Worm (Caenorhabditis elegans) whole organism, mixed stage, embryonic: Measurements from ENCODE around the gene C17C3.11.
A peak's percentile ranks its signal among the peaks of the same experiment; 100 is the strongest.

Experiments used
- bed-3 ChIP-seq: fragments of 200-800 bp; sonication (Bioruptor generic); optimal IDR thresholded peaks from 3 replicates; lab custom pipeline; 2018; ENCODE audit warnings: mild to moderate bottlenecking, missing genetic modification characterization, moderate library complexity, missing compliant biosample characterization
- blmp-1 ChIP-seq: fragments of 150-350 bp; optimal IDR thresholded peaks from 2 replicates; lab custom pipeline; 2014; ENCODE audit warnings: missing biosample characterization, missing genetic modification characterization
- ceh-39 ChIP-seq: fragments of 150-350 bp; optimal IDR thresholded peaks from 2 replicates; lab custom pipeline; 2014; ENCODE audit warnings: missing biosample characterization, missing genetic modification characterization
- ceh-43 ChIP-seq: fragments of 200-800 bp; sonication (Bioruptor generic); optimal IDR thresholded peaks from 2 replicates; lab custom pipeline; 2018; ENCODE audit warnings: mild to moderate bottlenecking, missing genetic modification characterization, moderate library complexity, missing compliant biosample characterization
- ceh-83 ChIP-seq: fragments of 200-800 bp; sonication (Bioruptor generic); optimal IDR thresholded peaks from 2 replicates; lab custom pipeline; 2018; ENCODE audit warnings: mild to moderate bottlenecking, missing genetic modification characterization, missing compliant biosample characterization
- ces-1 ChIP-seq: fragments of 150-350 bp; optimal IDR thresholded peaks from 2 replicates; lab custom pipeline; 2014; ENCODE audit warnings: missing biosample characterization, missing genetic modification reagents, missing genetic modification characterization
- cnd-1 ChIP-seq: fragments of 200-800 bp; sonication (Bioruptor generic); optimal IDR thresholded peaks from 2 replicates; lab custom pipeline; 2018; ENCODE audit warnings: mild to moderate bottlenecking, missing genetic modification characterization, missing compliant biosample characterization
- drap-1 ChIP-seq: fragments of 200-800 bp; sonication (Bioruptor generic); optimal IDR thresholded peaks from 3 replicates; lab custom pipeline; 2018; ENCODE audit warnings: mild to moderate bottlenecking, missing genetic modification characterization, missing compliant biosample characterization
- elt-3 ChIP-seq: fragments of 150-350 bp; optimal IDR thresholded peaks from 2 replicates; lab custom pipeline; 2014; ENCODE audit warnings: missing biosample characterization, missing genetic modification characterization
- flh-1 ChIP-seq: fragments of 200-800 bp; sonication (Bioruptor generic); optimal IDR thresholded peaks from 2 replicates; lab custom pipeline; 2018; ENCODE audit warnings: mild to moderate bottlenecking, missing genetic modification characterization, moderate library complexity, missing compliant biosample characterization
- ham-2 ChIP-seq: fragments of 200-800 bp; sonication (Bioruptor generic); optimal IDR thresholded peaks from 2 replicates; lab custom pipeline; 2018; ENCODE audit warnings: mild to moderate bottlenecking, missing genetic modification characterization, missing compliant biosample characterization
- hlh-1 ChIP-seq: fragments of 150-350 bp; optimal IDR thresholded peaks from 2 replicates; lab custom pipeline; 2014; ENCODE audit warnings: missing biosample characterization, missing genetic modification reagents, missing genetic modification characterization
- lin-32 ChIP-seq: fragments of 200-800 bp; sonication (Bioruptor generic); optimal IDR thresholded peaks from 2 replicates; lab custom pipeline; 2018; ENCODE audit warnings: mild to moderate bottlenecking, missing genetic modification characterization, missing compliant biosample characterization
- lsy-2 ChIP-seq: fragments of 150-350 bp; optimal IDR thresholded peaks from 2 replicates; lab custom pipeline; 2014; ENCODE audit warnings: missing biosample characterization, missing genetic modification characterization
- mab-5 ChIP-seq: fragments of 150-350 bp; optimal IDR thresholded peaks from 2 replicates; lab custom pipeline; 2014; ENCODE audit warnings: missing biosample characterization, missing genetic modification characterization
- mep-1 ChIP-seq: fragments of 150-350 bp; optimal IDR thresholded peaks from 2 replicates; lab custom pipeline; 2017; ENCODE audit warnings: missing biosample characterization, missing genetic modification reagents, missing genetic modification characterization, inconsistent platforms
- mls-2 ChIP-seq: sonication (generic microtip); optimal IDR thresholded peaks from 2 replicates; lab custom pipeline; 2016; ENCODE audit warnings: mild to moderate bottlenecking, missing genetic modification characterization, moderate library complexity, missing compliant biosample characterization
- nhr-12 ChIP-seq: fragments of 150-350 bp; optimal IDR thresholded peaks from 2 replicates; lab custom pipeline; 2014; ENCODE audit warnings: missing biosample characterization, missing genetic modification characterization
- nhr-2 ChIP-seq: fragments of 150-350 bp; optimal IDR thresholded peaks from 2 replicates; lab custom pipeline; 2014; ENCODE audit warnings: missing biosample characterization, missing genetic modification characterization
- nhr-237 ChIP-seq: fragments of 150-350 bp; optimal IDR thresholded peaks from 2 replicates; lab custom pipeline; 2014; ENCODE audit warnings: missing biosample characterization, missing genetic modification characterization
- nhr-28 ChIP-seq: fragments of 150-350 bp; optimal IDR thresholded peaks from 2 replicates; lab custom pipeline; 2014; ENCODE audit warnings: missing biosample characterization, missing genetic modification characterization
- nhr-76 ChIP-seq: sonication (generic microtip); optimal IDR thresholded peaks from 2 replicates; lab custom pipeline; 2017; ENCODE audit warnings: missing biosample characterization, missing genetic modification characterization
- pha-4 ChIP-seq: fragments of 150-350 bp; optimal IDR thresholded peaks from 2 replicates; lab custom pipeline; 2018; ENCODE audit warnings: missing biosample characterization, missing genetic modification reagents, missing genetic modification characterization
- sem-2 ChIP-seq: fragments of 200-800 bp; sonication (Bioruptor generic); optimal IDR thresholded peaks from 2 replicates; lab custom pipeline; 2018; ENCODE audit warnings: mild to moderate bottlenecking, missing genetic modification characterization, missing compliant biosample characterization
- snpc-4 ChIP-seq: fragments of 150-350 bp; optimal IDR thresholded peaks from 2 replicates; lab custom pipeline; 2014; ENCODE audit warnings: missing biosample characterization, missing genetic modification characterization
- sptf-1 ChIP-seq: sonication (generic microtip); optimal IDR thresholded peaks from 2 replicates; lab custom pipeline; 2017; ENCODE audit warnings: mild to moderate bottlenecking, missing genetic modification characterization, moderate library complexity, missing compliant biosample characterization
- tbx-8 ChIP-seq: fragments of 200-800 bp; sonication (Bioruptor generic); optimal IDR thresholded peaks from 2 replicates; lab custom pipeline; 2018; ENCODE audit warnings: mild to moderate bottlenecking, missing genetic modification characterization, moderate library complexity, missing compliant biosample characterization
- unc-120 ChIP-seq: sonication (generic microtip); optimal IDR thresholded peaks from 2 replicates; lab custom pipeline; 2017; ENCODE audit warnings: missing genetic modification characterization, missing compliant biosample characterization; ENCODE audit not compliant: poor library complexity, severe bottlenecking
- unc-39 ChIP-seq: fragments of 150-350 bp; optimal IDR thresholded peaks from 2 replicates; lab custom pipeline; 2014; ENCODE audit warnings: missing biosample characterization, missing genetic modification characterization
- unc-62 ChIP-seq: fragments of 150-350 bp; optimal IDR thresholded peaks from 2 replicates; lab custom pipeline; 2014; ENCODE audit warnings: missing biosample characterization, missing genetic modification reagents, missing genetic modification characterization
- zip-8 ChIP-seq: fragments of 150-350 bp; optimal IDR thresholded peaks from 2 replicates; lab custom pipeline; 2014; ENCODE audit warnings: missing biosample characterization, missing genetic modification characterization
- ztf-11 ChIP-seq: fragments of 150-350 bp; optimal IDR thresholded peaks from 2 replicates; lab custom pipeline; 2014; ENCODE audit warnings: missing biosample characterization, missing genetic modification characterization

C17C3.11 gene

DNA sequence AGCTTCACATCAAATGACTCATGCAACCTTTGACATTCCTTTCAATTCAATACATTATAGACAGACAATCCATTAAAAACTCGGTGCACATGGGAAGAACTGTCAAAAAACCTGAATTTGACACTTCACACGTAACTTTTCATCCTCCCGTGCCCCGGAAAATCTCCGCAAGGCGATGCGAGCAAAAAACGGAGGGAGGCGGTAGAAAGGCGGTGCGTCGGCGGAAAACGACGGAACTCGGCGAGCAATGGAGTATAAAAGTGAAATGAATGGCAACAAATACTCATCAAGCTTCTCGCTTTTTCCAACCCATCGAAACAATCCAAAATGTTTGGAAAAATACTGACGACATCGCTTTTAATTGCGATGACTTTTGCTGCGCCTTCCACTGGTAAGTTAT lies 40.4 kb downstream of the C17C3.11 start, which contains the start of gene T25E4.1:
Gene T25E4.1, plus strand, starts transcription at position 301 of the 400 bp plus-strand sequence.
- TF ChIP-seq hlh-1 (tag; lab: Kevin White, UChicago) (no peak), sptf-1 (tag; lab: Kevin White, UChicago) (no peak), ham-2 (GFP tag; lab: Kevin White, UChicago) (no peak)

DNA sequence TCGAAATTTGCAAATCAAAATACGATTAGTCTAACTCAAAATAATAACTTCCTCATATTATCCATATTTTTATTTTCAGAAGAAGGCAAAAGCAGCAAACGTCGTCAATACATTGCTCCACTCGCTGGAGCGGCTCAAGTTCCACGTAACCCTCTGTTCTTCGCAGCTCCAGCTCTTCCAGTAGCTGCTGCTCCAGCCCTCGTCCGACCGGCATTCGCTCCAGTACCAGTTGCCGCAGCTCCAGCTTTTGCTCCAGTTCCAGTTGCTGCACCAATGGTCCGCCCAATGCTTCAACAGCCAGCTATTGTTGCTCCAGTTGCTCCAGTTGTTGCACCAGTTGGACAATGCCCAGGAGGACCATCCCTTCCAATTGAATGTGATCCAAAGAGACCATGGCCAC lies 41.1 kb downstream of the C17C3.11 start:
- no peak for TF ChIP-seq ceh-39 (tag; lab: Kevin White, UChicago)
- no peak for TF ChIP-seq blmp-1 (tag; lab: Kevin White, UChicago)
- no peak for TF ChIP-seq nhr-76
- no peak for TF ChIP-seq bed-3 (GFP tag; lab: Kevin White, UChicago)
- TF ChIP-seq mls-2 (tag; lab: Kevin White, UChicago), result no peak
- no peak for TF ChIP-seq unc-120 (tag; lab: Kevin White, UChicago)
- TF ChIP-seq nhr-237 (tag; lab: Kevin White, UChicago), result no peak
- TF ChIP-seq zip-8 (tag; lab: Kevin White, UChicago), result no peak
- no peak for TF ChIP-seq lin-32 (GFP tag; lab: Kevin White, UChicago)
- TF ChIP-seq sem-2 (GFP tag; lab: Kevin White, UChicago), result no peak
- no peak for TF ChIP-seq hlh-1 (tag; lab: Kevin White, UChicago)
- TF ChIP-seq ham-2 (GFP tag; lab: Kevin White, UChicago), result no peak
- TF ChIP-seq flh-1 (GFP tag; lab: Kevin White, UChicago), result no peak
- TF ChIP-seq cnd-1, result no peak
- no peak for TF ChIP-seq ceh-83 (GFP tag; lab: Kevin White, UChicago)
- TF ChIP-seq unc-62, result no peak

DNA sequence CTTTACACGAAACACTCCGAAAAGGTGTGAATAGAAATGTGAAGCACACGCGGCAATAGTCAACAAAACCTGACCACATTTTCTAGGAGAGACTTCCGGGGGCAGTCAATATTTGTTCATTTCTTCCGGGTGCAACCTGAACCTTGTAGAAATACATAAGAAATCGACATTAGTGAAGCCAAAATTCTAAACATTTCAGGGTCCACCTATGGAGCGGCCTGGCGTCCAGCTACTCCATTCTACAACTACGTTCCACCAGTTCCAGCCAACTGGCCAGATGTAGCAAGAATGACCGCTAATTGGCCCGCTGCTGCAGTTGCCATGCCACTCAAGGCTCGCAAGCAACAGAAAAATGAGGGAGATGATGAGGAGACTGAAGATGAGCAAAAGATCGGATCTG lies 41.6 kb downstream of the C17C3.11 start:
- TF ChIP-seq elt-3 (tag; lab: Kevin White, UChicago) (no peak), pha-4 (tag; lab: Kevin White, UChicago) (peak; percentile 1)
- TF ChIP-seq, all 35 proteins: peak for 1

DNA sequence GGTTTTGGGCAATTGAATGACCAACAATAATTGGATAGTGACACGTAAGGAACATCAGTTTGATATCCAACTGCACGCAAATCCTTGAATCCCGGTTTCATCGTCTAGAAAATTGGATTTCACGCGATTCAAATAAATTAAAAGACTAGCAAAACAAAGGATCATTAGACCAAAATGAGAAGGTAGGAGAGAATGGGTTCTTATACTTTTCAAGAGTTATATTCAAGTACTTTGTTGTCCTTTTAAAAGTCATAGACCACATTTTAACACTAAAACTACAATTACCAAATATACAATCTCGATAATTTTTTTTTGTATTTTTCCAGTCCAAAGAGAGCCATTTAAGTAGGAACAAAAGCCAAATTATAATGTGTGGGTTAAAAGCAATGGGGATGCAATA lies 44.7 kb downstream of the C17C3.11 start, which contains the start of gene T25E4.2:
Gene T25E4.2, minus strand, starts transcription at position 101 of the 400 bp plus-strand sequence.
- no peak for TF ChIP-seq unc-62
- TF ChIP-seq unc-120 (tag; lab: Kevin White, UChicago), result no peak
- no peak for TF ChIP-seq nhr-2 (tag; lab: Kevin White, UChicago)
- no peak for TF ChIP-seq tbx-8 (GFP tag; lab: Kevin White, UChicago)
- TF ChIP-seq ces-1 (GFP tag; lab: Kevin White, UChicago), result no peak
- no peak for TF ChIP-seq nhr-237 (tag; lab: Kevin White, UChicago)
- TF ChIP-seq zip-8 (tag; lab: Kevin White, UChicago), result no peak
- TF ChIP-seq lin-32 (GFP tag; lab: Kevin White, UChicago), result no peak
- no peak for TF ChIP-seq mls-2 (tag; lab: Kevin White, UChicago)
- TF ChIP-seq ztf-11 (tag; lab: Kevin White, UChicago), result no peak
- no peak for TF ChIP-seq unc-39 (tag; lab: Kevin White, UChicago)
- no peak for TF ChIP-seq nhr-76
- no peak for TF ChIP-seq sptf-1 (tag; lab: Kevin White, UChicago)
- TF ChIP-seq mep-1 (tag; lab: Kevin White, UChicago), result no peak
- TF ChIP-seq ceh-83 (GFP tag; lab: Kevin White, UChicago), result no peak
- TF ChIP-seq drap-1, result no peak

DNA sequence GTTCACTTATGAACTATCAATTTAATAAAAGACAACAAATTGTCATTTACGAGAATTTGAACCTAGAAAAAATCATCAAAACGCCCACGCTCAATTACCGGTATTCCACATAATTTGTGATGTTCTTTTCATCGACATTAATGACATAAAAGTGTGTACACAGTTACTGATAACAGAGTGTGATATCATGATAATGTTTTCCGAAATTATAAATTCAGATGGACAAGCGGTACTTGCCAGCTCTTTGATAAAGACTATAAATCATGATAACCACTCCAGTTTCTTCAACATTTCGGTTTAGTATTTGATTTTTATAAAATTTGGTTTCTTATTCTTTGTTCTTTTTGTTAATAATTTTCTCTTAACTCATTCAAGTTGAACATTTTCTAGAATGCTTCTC lies 48.2 kb downstream of the C17C3.11 start, which contains the start of gene lys-8:
Gene lys-8, plus strand, starts transcription at position 391 of the 400 bp plus-strand sequence.
- TF ChIP-seq nhr-28 (tag; lab: Kevin White, UChicago) (no peak), ceh-43 (no peak), snpc-4 (tag; lab: Kevin White, UChicago) (no peak), lin-32 (GFP tag; lab: Kevin White, UChicago) (no peak), flh-1 (GFP tag; lab: Kevin White, UChicago) (no peak), nhr-12 (tag; lab: Kevin White, UChicago) (no peak), mab-5 (no peak), pha-4 (tag; lab: Kevin White, UChicago) (no peak), ceh-39 (tag; lab: Kevin White, UChicago) (no peak), unc-120 (tag; lab: Kevin White, UChicago) (no peak), sptf-1 (tag; lab: Kevin White, UChicago) (no peak), lsy-2 (tag; lab: Kevin White, UChicago) (no peak), bed-3 (GFP tag; lab: Kevin White, UChicago) (no peak), nhr-237 (tag; lab: Kevin White, UChicago) (no peak)
- TF ChIP-seq, all 35 proteins: peak for 0
